Worm (Caenorhabditis elegans) whole organism, L4 larva: ENCODE results near the gene Y41E3.1.
A peak's percentile ranks its signal among the peaks of the same experiment; 100 is the strongest.
"Not testable (repeated sequence)": the region's sequence is repeated elsewhere in the genome, so short reads cannot be mapped to it uniquely, and the experiment has no call there.

Experiments used
- F26F4.8 ChIP-seq: fragments of 200-800 bp; sonication (Bioruptor generic); conservative IDR thresholded peaks from 2 replicates; pipeline ENCODE4 v1.3.6; 2022; ENCODE audit warnings: missing genetic modification characterization, missing compliant biosample characterization
- R02D3.7 ChIP-seq: fragments of 150-350 bp; sonication (generic microtip); optimal IDR thresholded peaks from 3 replicates; lab custom pipeline; 2014; ENCODE audit warnings: missing biosample characterization, missing genetic modification characterization
- arid-1 ChIP-seq: fragments of 200-800 bp; sonication (Bioruptor generic); conservative IDR thresholded peaks from 2 replicates; pipeline ENCODE4 v1.3.6; 2022; ENCODE audit warnings: missing genetic modification reagents, missing genetic modification characterization, missing compliant biosample characterization
- attf-4 ChIP-seq: sonication (generic microtip); optimal IDR thresholded peaks from 3 replicates; lab custom pipeline; 2017; ENCODE audit warnings: missing biosample characterization, missing genetic modification characterization
- ceh-28 ChIP-seq: fragments of 150-350 bp; optimal IDR thresholded peaks from 2 replicates; lab custom pipeline; 2014; ENCODE audit warnings: missing biosample characterization, missing genetic modification reagents, missing genetic modification characterization
- ceh-32 ChIP-seq: sonication (generic microtip); optimal IDR thresholded peaks from 2 replicates; lab custom pipeline; 2016; ENCODE audit warnings: mild to moderate bottlenecking, missing genetic modification characterization, missing compliant biosample characterization; ENCODE audit not compliant: poor library complexity
- ceh-44 ChIP-seq: fragments of 200-800 bp; sonication (Bioruptor generic); IDR thresholded peaks from 2 replicates; pipeline ENCODE4 v1.3.6; 2022; ENCODE audit warnings: missing genetic modification reagents, missing genetic modification characterization, missing compliant biosample characterization
- ctbp-1 ChIP-seq: fragments of 200-800 bp; sonication (Bioruptor generic); IDR thresholded peaks from 2 replicates; pipeline ENCODE4 v1.3.6; 2022; ENCODE audit warnings: missing genetic modification reagents, missing genetic modification characterization, missing compliant biosample characterization
- dve-1 ChIP-seq: sonication (generic microtip); optimal IDR thresholded peaks from 2 replicates; lab custom pipeline; 2017; ENCODE audit warnings: antibody characterized with exemption, mild to moderate bottlenecking, missing genetic modification characterization, missing compliant biosample characterization; ENCODE audit not compliant: insufficient read depth
- egl-43 ChIP-seq: fragments of 200-800 bp; sonication (Bioruptor generic); IDR thresholded peaks from 2 replicates; pipeline ENCODE4 v1.3.6; 2022; ENCODE audit warnings: missing genetic modification reagents, missing genetic modification characterization, missing compliant biosample characterization
- hmg-1.1 ChIP-seq: fragments of 200-800 bp; sonication (Bioruptor generic); IDR thresholded peaks from 2 replicates; pipeline ENCODE4 v1.3.6; 2022; ENCODE audit warnings: missing genetic modification reagents, missing genetic modification characterization, missing compliant biosample characterization
- jun-1 ChIP-seq: fragments of 150-350 bp; optimal IDR thresholded peaks from 2 replicates; lab custom pipeline; 2014; ENCODE audit warnings: missing biosample characterization, missing genetic modification reagents, missing genetic modification characterization
- lin-1 ChIP-seq: fragments of 200-800 bp; sonication (Bioruptor generic); IDR thresholded peaks from 2 replicates; pipeline ENCODE4 v1.3.6; 2022; ENCODE audit warnings: missing genetic modification reagents, missing genetic modification characterization, missing compliant biosample characterization
- lin-29 ChIP-seq: fragments of 200-800 bp; sonication (Bioruptor generic); IDR thresholded peaks from 2 replicates; pipeline ENCODE4 v1.3.6; 2022; ENCODE audit warnings: missing genetic modification reagents, missing genetic modification characterization, missing compliant biosample characterization
- lin-38 ChIP-seq: fragments of 200-800 bp; sonication (Bioruptor generic); IDR thresholded peaks from 2 replicates; pipeline ENCODE4 v1.3.6; 2022; ENCODE audit warnings: missing genetic modification reagents, missing genetic modification characterization, missing compliant biosample characterization
- madf-5 ChIP-seq, 2 experiments: fragments of 200-800 bp; sonication (Bioruptor generic); IDR thresholded peaks; 2 replicates each; pipeline ENCODE4 v1.3.6; 2022; ENCODE audit warnings: missing compliant biosample characterization in 2 of 2, missing genetic modification characterization in 2 of 2
- madf-9 ChIP-seq: fragments of 200-800 bp; sonication (Bioruptor generic); conservative IDR thresholded peaks from 2 replicates; pipeline ENCODE4 v1.3.6; 2022; ENCODE audit warnings: missing genetic modification reagents, missing genetic modification characterization, missing compliant biosample characterization
- mdt-29 ChIP-seq: fragments of 200-800 bp; sonication (Bioruptor generic); IDR thresholded peaks from 2 replicates; pipeline ENCODE4 v1.3.6; 2022; ENCODE audit warnings: missing genetic modification reagents, missing genetic modification characterization, missing compliant biosample characterization
- mes-2 ChIP-seq: sonication (generic microtip); optimal IDR thresholded peaks from 2 replicates; lab custom pipeline; 2016; ENCODE audit warnings: missing genotype, mild to moderate bottlenecking, missing genetic modification characterization, missing compliant biosample characterization; ENCODE audit not compliant: poor library complexity, severe bottlenecking
- nhr-10 ChIP-seq: fragments of 150-350 bp; optimal IDR thresholded peaks from 2 replicates; lab custom pipeline; 2014; ENCODE audit warnings: missing biosample characterization, missing genetic modification characterization
- nhr-76 ChIP-seq: fragments of 150-350 bp; optimal IDR thresholded peaks from 2 replicates; lab custom pipeline; 2014; ENCODE audit warnings: missing biosample characterization, missing genetic modification characterization
- pha-4 ChIP-seq, 2 experiments: fragments of 150-350 bp in 1 of 2; fragments of 200-800 bp in 1 of 2; sonication (Bioruptor generic) in 1 of 2; IDR thresholded peaks in 1 of 2; optimal IDR thresholded peaks in 1 of 2; 2 replicates each; pipeline versions ENCODE4 v1.3.6 to Lab custom; 2014 to 2022; ENCODE audit warnings: missing genetic modification characterization in 2 of 2, missing genetic modification reagents in 2 of 2, missing biosample characterization in 1 of 2, missing compliant biosample characterization in 1 of 2
- rbr-2 ChIP-seq: sonication (generic microtip); optimal IDR thresholded peaks from 2 replicates; lab custom pipeline; 2016; ENCODE audit warnings: missing genotype, missing genetic modification characterization, missing compliant biosample characterization
- saeg-2 ChIP-seq: fragments of 200-800 bp; sonication (Bioruptor generic); IDR thresholded peaks from 2 replicates; pipeline ENCODE4 v1.3.6; 2022; ENCODE audit warnings: missing genetic modification reagents, missing genetic modification characterization, missing compliant biosample characterization
- sdz-12 ChIP-seq: fragments of 200-800 bp; sonication (Bioruptor generic); optimal IDR thresholded peaks from 2 replicates; lab custom pipeline; 2018; ENCODE audit warnings: mild to moderate bottlenecking, missing genetic modification characterization, missing compliant biosample characterization
- set-16 ChIP-seq: fragments of 200-800 bp; sonication (Bioruptor generic); IDR thresholded peaks from 2 replicates; pipeline ENCODE4 v1.3.6; 2022; ENCODE audit warnings: missing genetic modification reagents, missing genetic modification characterization, missing compliant biosample characterization
- skn-1 ChIP-seq: fragments of 150-350 bp; optimal IDR thresholded peaks from 2 replicates; lab custom pipeline; 2014; ENCODE audit warnings: missing biosample characterization, missing genetic modification characterization
- snpc-1.2 ChIP-seq: fragments of 200-800 bp; sonication (Bioruptor generic); IDR thresholded peaks from 2 replicates; pipeline ENCODE4 v1.3.6; 2022; ENCODE audit warnings: missing genetic modification reagents, missing genetic modification characterization, missing compliant biosample characterization
- unc-62 ChIP-seq, 3 experiments: fragments of 150-350 bp in 1 of 3; sonication (generic microtip); optimal IDR thresholded peaks in 2 of 3; peaks in 1 of 3; 1 replicate in 1 of 3; 2 replicates in 2 of 3; lab custom pipeline; 2014 to 2017; ENCODE audit warnings: missing biosample characterization in 3 of 3, missing genetic modification characterization in 3 of 3, missing genetic modification reagents in 3 of 3, missing genotype in 1 of 3

Y41E3.1 gene

ce11 chrIV:14949048-14949447 is 9.6 kb downstream of the Y41E3.1 start:
- TF ChIP-seq snpc-1.2 (GFP tag; lab: Robert Waterston, UW) (peak; percentile 64), mes-2 (tag; lab: Kevin White, UChicago) (no peak)

ce11 chrIV:14944234-14944633 is 14.4 kb downstream of the Y41E3.1 start, which contains the start of gene Y57G11C.48:
Y57G11C.48 (minus strand) TSS chrIV:14944334.
- TF ChIP-seq dve-1 (tag; lab: Kevin White, UChicago) (no peak), F26F4.8 (GFP tag; lab: Robert Waterston, UW) (no peak), hmg-1.1 (GFP tag; lab: Robert Waterston, UW) (no peak), ceh-32 (tag; lab: Kevin White, UChicago) (no peak), rbr-2 (tag; lab: Kevin White, UChicago) (no peak), jun-1 (tag; lab: Kevin White, UChicago) (no peak), ctbp-1 (GFP tag; lab: Robert Waterston, UW) (no peak), nhr-10 (tag; lab: Kevin White, UChicago) (no peak), unc-62 (GFP tag; optimal IDR thresholded peaks at IDR 0.05 in 1 of 2; lab: Kevin White, UChicago) (no peak), unc-62 (tag; optimal IDR thresholded peaks at IDR 0.05; lab: Kevin White, UChicago) (no peak), madf-9 (GFP tag; lab: Robert Waterston, UW) (no peak), ceh-44 (GFP tag; lab: Robert Waterston, UW) (no peak), ceh-28 (tag; lab: Kevin White, UChicago) (no peak), skn-1 (tag; lab: Kevin White, UChicago) (no peak), mdt-29 (GFP tag; lab: Robert Waterston, UW) (no peak), set-16 (GFP tag; lab: Robert Waterston, UW) (no peak), nhr-76 (tag; lab: Kevin White, UChicago) (no peak), saeg-2 (GFP tag; lab: Robert Waterston, UW) (no peak), pha-4 (GFP tag; IDR thresholded peaks at IDR 0.05; lab: Robert Waterston, UW) (no peak), pha-4 (tag; optimal IDR thresholded peaks at IDR 0.05; lab: Kevin White, UChicago) (no peak), sdz-12 (GFP tag; lab: Kevin White, UChicago) (no peak)

ce11 chrIV:14938596-14938995 is 20.1 kb downstream of the Y41E3.1 start, which contains the start of gene Y57G11C.30:
Y57G11C.30 (plus strand) TSS chrIV:14938896.
- TF ChIP-seq lin-29; lin-38; saeg-2 (GFP tag; lab: Robert Waterston, UW): not testable (repeated sequence)
- TF ChIP-seq, all 104 proteins: peak for 0; not testable (repeated sequence) for 104

ce11 chrIV:14937017-14937416 is 21.7 kb downstream of the Y41E3.1 start, which contains the start of gene Y57G11C.1144:
Y57G11C.1144 (plus strand) TSS chrIV:14937317.
- TF ChIP-seq attf-4 (tag; lab: Kevin White, UChicago) (no peak), R02D3.7 (tag; lab: Kevin White, UChicago) (no peak)

ce11 chrIV:14932640-14933039 is 26.0 kb downstream of the Y41E3.1 start, which contains the start of gene Y57G11C.1131:
Y57G11C.1131 (plus strand) TSS chrIV:14932972.
- TF ChIP-seq snpc-1.2 (GFP tag; lab: Robert Waterston, UW): peak; percentile 89
- no peak for TF ChIP-seq lin-1 (GFP tag; lab: Robert Waterston, UW)
- TF ChIP-seq egl-43 (GFP tag; lab: Robert Waterston, UW): no peak
- TF ChIP-seq arid-1 (GFP tag; lab: Robert Waterston, UW): no peak
- TF ChIP-seq madf-5 (GFP tag; IDR thresholded peaks at IDR 0.05; lab: Robert Waterston, UW): 0 out of 4 replicates have a peak, but pooled peaks of 1 of the 2 experiments have one; percentile 25
